Fruit fly (Drosophila melanogaster) whole organism, embryonic: ENCODE data around the gene CG43251.
A peak's percentile ranks its signal among the peaks of the same experiment; 100 is the strongest.

Source experiments
- Antp ChIP-seq: fragments of 200-800 bp; sonication (Bioruptor generic); optimal IDR thresholded peaks from 3 replicates; lab custom pipeline; 2016; ENCODE audit warnings: missing biosample characterization, missing genetic modification characterization
- Atf3 ChIP-seq: fragments of 200-800 bp; sonication (Bioruptor generic); optimal IDR thresholded peaks from 3 replicates; lab custom pipeline; 2016; ENCODE audit warnings: missing biosample characterization, missing genetic modification characterization
- CG10543 ChIP-seq: fragments of 200-800 bp; sonication (Bioruptor generic); optimal IDR thresholded peaks from 3 replicates; lab custom pipeline; 2017; ENCODE audit warnings: missing biosample characterization, mild to moderate bottlenecking, missing genetic modification characterization, moderate library complexity
- CG11398 ChIP-seq: fragments of 200-800 bp; sonication (Bioruptor generic); optimal IDR thresholded peaks from 2 replicates; lab custom pipeline; 2016; ENCODE audit warnings: missing biosample characterization, missing genetic modification characterization
- CG11723 ChIP-seq: fragments of 200-800 bp; sonication (Bioruptor generic); optimal IDR thresholded peaks from 2 replicates; lab custom pipeline; 2017; ENCODE audit warnings: missing biosample characterization, mild to moderate bottlenecking, missing genetic modification characterization
- CG13123 ChIP-seq: fragments of 200-800 bp; sonication (Bioruptor generic); optimal IDR thresholded peaks from 2 replicates; lab custom pipeline; 2016; ENCODE audit warnings: missing biosample characterization, missing genetic modification characterization
- CG13424 ChIP-seq: fragments of 200-800 bp; sonication (Bioruptor generic); optimal IDR thresholded peaks from 2 replicates; lab custom pipeline; 2019; ENCODE audit warnings: missing biosample characterization, mild to moderate bottlenecking, missing genetic modification characterization, moderate library complexity
- CG15514 ChIP-seq: fragments of 200-800 bp; sonication (Bioruptor generic); optimal IDR thresholded peaks from 3 replicates; lab custom pipeline; 2017; ENCODE audit warnings: missing biosample characterization, missing genetic modification characterization, mild to moderate bottlenecking, moderate library complexity, missing genetic modification reagents
- CG1603 ChIP-seq: fragments of 200-800 bp; sonication (Bioruptor generic); optimal IDR thresholded peaks from 2 replicates; lab custom pipeline; 2019; ENCODE audit warnings: missing biosample characterization, mild to moderate bottlenecking, missing genetic modification characterization, moderate library complexity
- CG17186 ChIP-seq: fragments of 200-800 bp; sonication (Bioruptor generic); optimal IDR thresholded peaks from 3 replicates; lab custom pipeline; 2017; ENCODE audit warnings: missing biosample characterization, missing genetic modification reagents, missing genetic modification characterization
- CG17328 ChIP-seq: fragments of 200-800 bp; sonication (Bioruptor generic); IDR thresholded peaks from 2 replicates; pipeline ENCODE4 v1.3.6; 2022; ENCODE audit warnings: missing biosample characterization, missing genetic modification characterization
- CG17612 ChIP-seq: fragments of 200-800 bp; sonication (Bioruptor generic); IDR thresholded peaks from 2 replicates; pipeline ENCODE4 v1.3.6; 2022; ENCODE audit warnings: missing biosample characterization, missing genetic modification characterization
- CG18764 ChIP-seq: fragments of 200-800 bp; sonication (Bioruptor generic); optimal IDR thresholded peaks from 3 replicates; lab custom pipeline; 2016; ENCODE audit warnings: missing biosample characterization, missing genetic modification characterization
- CG2120 ChIP-seq: fragments of 200-800 bp; sonication (Bioruptor generic); optimal IDR thresholded peaks from 3 replicates; lab custom pipeline; 2016; ENCODE audit warnings: missing biosample characterization, missing genetic modification characterization
- CG2678 ChIP-seq: fragments of 200-800 bp; sonication (Bioruptor generic); optimal IDR thresholded peaks from 3 replicates; lab custom pipeline; 2019; ENCODE audit warnings: missing biosample characterization, mild to moderate bottlenecking, missing genetic modification characterization, moderate library complexity
- CG2712 ChIP-seq: fragments of 200-800 bp; optimal IDR thresholded peaks from 3 replicates; lab custom pipeline; 2019; ENCODE audit warnings: missing biosample characterization, mild to moderate bottlenecking, missing genetic modification characterization, moderate library complexity
- CG30431 ChIP-seq: fragments of 200-800 bp; sonication (Bioruptor generic); optimal IDR thresholded peaks from 2 replicates; lab custom pipeline; 2017; ENCODE audit warnings: missing biosample characterization, missing genetic modification characterization
- CG33213 ChIP-seq: fragments of 200-800 bp; sonication (Bioruptor generic); optimal IDR thresholded peaks from 3 replicates; lab custom pipeline; 2016; ENCODE audit warnings: missing biosample characterization, missing genetic modification characterization
- CG4707 ChIP-seq: fragments of 200-800 bp; sonication (Bioruptor generic); optimal IDR thresholded peaks from 2 replicates; lab custom pipeline; 2018; ENCODE audit warnings: missing biosample characterization, mild to moderate bottlenecking, missing genetic modification characterization, moderate library complexity
- CG7745 ChIP-seq: fragments of 200-800 bp; sonication (Bioruptor generic); optimal IDR thresholded peaks from 2 replicates; lab custom pipeline; 2018; ENCODE audit warnings: missing biosample characterization, mild to moderate bottlenecking, missing genetic modification characterization, moderate library complexity
- CG9215 ChIP-seq: fragments of 200-800 bp; sonication (Bioruptor generic); IDR thresholded peaks from 2 replicates; pipeline ENCODE4 v1.3.6; 2022; ENCODE audit warnings: missing biosample characterization, missing genetic modification characterization
- CHES-1-like ChIP-seq: fragments of 200-800 bp; sonication (Bioruptor generic); optimal IDR thresholded peaks from 2 replicates; lab custom pipeline; 2016; ENCODE audit warnings: missing biosample characterization, missing genetic modification characterization
- Dad ChIP-seq: fragments of 200-800 bp; sonication (Bioruptor generic); optimal IDR thresholded peaks from 3 replicates; lab custom pipeline; 2016; ENCODE audit warnings: missing biosample characterization, missing genetic modification characterization
- Deaf1 ChIP-seq: fragments of 200-800 bp; optimal IDR thresholded peaks from 3 replicates; lab custom pipeline; 2019; ENCODE audit warnings: missing biosample characterization, mild to moderate bottlenecking, missing genetic modification characterization, moderate library complexity
- E2f2 ChIP-seq: fragments of 200-800 bp; sonication (Bioruptor generic); IDR thresholded peaks from 2 replicates; pipeline ENCODE4 v1.3.6; 2022; ENCODE audit warnings: missing biosample characterization, missing genetic modification characterization
- Kr ChIP-seq: fragments of 200-800 bp; sonication (Bioruptor generic); optimal IDR thresholded peaks from 2 replicates; lab custom pipeline; 2017; ENCODE audit warnings: missing biosample characterization, mild to moderate bottlenecking, missing genetic modification characterization
- Nf-YA ChIP-seq: fragments of 200-800 bp; sonication (Bioruptor generic); IDR thresholded peaks from 2 replicates; pipeline ENCODE4 v1.3.6; 2022; ENCODE audit warnings: missing biosample characterization, missing genetic modification characterization
- Ptx1 ChIP-seq: fragments of 200-800 bp; sonication (Bioruptor generic); IDR thresholded peaks from 2 replicates; pipeline ENCODE4 v1.3.6; 2022; ENCODE audit warnings: missing biosample characterization, missing genetic modification characterization
- Scr ChIP-seq: fragments of 200-800 bp; sonication (Bioruptor generic); IDR thresholded peaks from 2 replicates; pipeline ENCODE4 v1.3.6; 2022; ENCODE audit warnings: missing biosample characterization, missing genetic modification characterization; ENCODE audit not compliant: partially characterized antibody
- Trl ChIP-seq, 3 experiments: fragments of >200 bp in 2 of 3; fragments of 200-800 bp in 1 of 3; sonication (Bioruptor generic) in 1 of 3; optimal IDR thresholded peaks; 2 replicates in 1 of 3; 3 replicates in 2 of 3; lab custom pipeline; 2016 to 2017; ENCODE audit warnings: missing biosample characterization in 1 of 3, missing genetic modification characterization in 1 of 3
- aop ChIP-seq: fragments of 200-800 bp; sonication (Bioruptor generic); IDR thresholded peaks from 2 replicates; pipeline ENCODE4 v1.3.6; 2022; ENCODE audit warnings: missing biosample characterization, missing genetic modification characterization
- ci ChIP-seq: fragments of 200-800 bp; sonication (Bioruptor generic); IDR thresholded peaks from 3 replicates; pipeline ENCODE4 v1.3.6; 2022; ENCODE audit warnings: missing biosample characterization, missing genetic modification characterization
- corto ChIP-seq: fragments of 200-800 bp; sonication (Bioruptor generic); optimal IDR thresholded peaks from 2 replicates; lab custom pipeline; 2016; ENCODE audit warnings: missing biosample characterization, mild to moderate bottlenecking, missing genetic modification characterization, moderate library complexity
- crc ChIP-seq: fragments of 200-800 bp; sonication (Bioruptor generic); optimal IDR thresholded peaks from 2 replicates; lab custom pipeline; 2016; ENCODE audit warnings: missing biosample characterization, missing genetic modification characterization
- da ChIP-seq: fragments of 200-800 bp; sonication (Bioruptor generic); optimal IDR thresholded peaks from 2 replicates; lab custom pipeline; 2016; ENCODE audit warnings: missing biosample characterization, missing genetic modification characterization
- dimm ChIP-seq: fragments of 200-800 bp; sonication (Bioruptor generic); IDR thresholded peaks from 2 replicates; pipeline ENCODE4 v1.3.6; 2022; ENCODE audit warnings: missing biosample characterization, missing genetic modification characterization
- eve ChIP-seq, 2 experiments: fragments of >200 bp; optimal IDR thresholded peaks; 2 replicates each; lab custom pipeline; 2017; ENCODE audit warnings: missing biosample characterization in 2 of 2, missing genetic modification characterization in 2 of 2
- gro ChIP-seq: fragments of 200-800 bp; sonication (Bioruptor generic); optimal IDR thresholded peaks from 2 replicates; lab custom pipeline; 2016; ENCODE audit warnings: missing biosample characterization, missing genetic modification characterization
- inv ChIP-seq: fragments of 200-800 bp; sonication (Bioruptor generic); IDR thresholded peaks from 2 replicates; pipeline ENCODE4 v1.3.6; 2022; ENCODE audit warnings: missing biosample characterization, missing genetic modification characterization; ENCODE audit not compliant: partially characterized antibody
- jumu ChIP-seq: fragments of 200-800 bp; sonication (Bioruptor generic); optimal IDR thresholded peaks from 3 replicates; lab custom pipeline; 2016; ENCODE audit warnings: missing biosample characterization, missing genetic modification characterization
- nmo ChIP-seq: fragments of 200-800 bp; sonication (Bioruptor generic); optimal IDR thresholded peaks from 2 replicates; lab custom pipeline; 2018; ENCODE audit warnings: missing biosample characterization, mild to moderate bottlenecking, missing genetic modification characterization, moderate library complexity
- p53 ChIP-seq: fragments of 200-800 bp; sonication (Bioruptor generic); optimal IDR thresholded peaks from 2 replicates; lab custom pipeline; 2016; ENCODE audit warnings: missing biosample characterization, missing genetic modification characterization
- pros ChIP-seq: fragments of 200-800 bp; sonication (Bioruptor generic); optimal IDR thresholded peaks from 3 replicates; lab custom pipeline; 2019; ENCODE audit warnings: missing biosample characterization, mild to moderate bottlenecking, missing genetic modification characterization, moderate library complexity
- shn ChIP-seq: fragments of 200-800 bp; sonication (Bioruptor generic); optimal IDR thresholded peaks from 3 replicates; lab custom pipeline; 2016; ENCODE audit warnings: missing biosample characterization, missing genetic modification characterization
- sim ChIP-seq: fragments of 200-800 bp; sonication (Bioruptor generic); IDR thresholded peaks from 2 replicates; pipeline ENCODE4 v1.3.6; 2022; ENCODE audit warnings: missing biosample characterization, missing genetic modification characterization
- slbo ChIP-seq: fragments of 200-800 bp; sonication (Bioruptor generic); IDR thresholded peaks from 2 replicates; pipeline ENCODE4 v1.3.6; 2022; ENCODE audit warnings: missing biosample characterization, missing genetic modification characterization
- so ChIP-seq: fragments of 200-800 bp; sonication (Bioruptor generic); IDR thresholded peaks from 3 replicates; pipeline ENCODE4 v1.3.6; 2022; ENCODE audit warnings: missing biosample characterization, missing genetic modification characterization
- tgo ChIP-seq: fragments of 200-800 bp; sonication (Bioruptor generic); IDR thresholded peaks from 3 replicates; pipeline ENCODE4 v1.3.6; 2022; ENCODE audit warnings: missing biosample characterization, missing genetic modification characterization
- tna ChIP-seq: fragments of 200-800 bp; sonication (Bioruptor generic); IDR thresholded peaks from 2 replicates; pipeline ENCODE4 v1.3.6; 2022; ENCODE audit warnings: missing biosample characterization, missing genetic modification characterization; ENCODE audit not compliant: partially characterized antibody

CG43251 gene

DNA sequence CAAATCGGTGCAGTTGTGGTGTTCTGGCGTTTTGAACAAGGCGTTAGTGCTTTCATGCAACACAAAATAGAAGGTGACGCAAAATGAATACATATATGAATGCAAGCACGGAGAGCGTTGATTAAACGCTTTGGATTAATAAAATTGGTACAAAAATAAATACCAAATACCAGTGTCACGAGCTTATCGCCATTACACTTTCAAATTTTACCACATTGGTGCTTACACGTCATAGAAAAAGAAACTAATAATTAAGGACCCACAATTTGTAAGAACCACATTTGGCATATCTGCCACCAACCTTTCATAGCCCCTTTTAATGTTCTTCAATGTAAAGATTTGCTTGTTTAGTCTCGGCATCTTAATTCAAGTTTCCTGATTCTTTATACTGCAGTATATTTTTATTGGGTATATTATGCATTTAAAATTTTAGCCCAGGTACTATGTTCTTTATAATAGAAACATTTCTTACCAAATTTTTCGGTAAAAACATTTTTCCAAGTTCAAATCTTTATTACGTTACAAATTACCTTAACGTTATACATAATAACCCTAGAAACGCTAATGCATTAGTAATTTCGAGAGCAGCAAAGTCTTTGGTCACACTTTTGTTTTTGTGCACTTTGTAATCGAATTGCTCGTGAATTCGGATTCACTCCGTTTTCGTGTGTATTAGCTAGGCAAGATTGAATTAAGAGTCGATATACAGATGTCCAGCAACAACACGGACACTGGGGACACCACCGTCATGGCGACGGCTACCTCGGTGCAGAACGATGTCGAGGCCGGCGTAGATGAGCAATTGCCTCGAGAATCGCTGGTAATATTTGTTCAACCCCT, 19.8 kb downstream of the CG43251 start, which contains the start of the genes Pex16 and Pex14 (continued):
- TF ChIP-seq crc, result peak; percentile 46
- TF ChIP-seq nmo (GFP tag; lab: Kevin White, UChicago), result peak; percentile 69
- TF ChIP-seq Scr (GFP tag; lab: Robert Waterston, UW), result no peak
- TF ChIP-seq CG1603 (tag; lab: Kevin White, UChicago), result peak; percentile 66
- no peak for TF ChIP-seq CG17612 (GFP tag; lab: Robert Waterston, UW)
- TF ChIP-seq CHES-1-like (GFP tag; lab: Kevin White, UChicago), result peak; percentile 60
- no peak for TF ChIP-seq tna (GFP tag; lab: Robert Waterston, UW)
- TF ChIP-seq CG11398, result peak; percentile 38
- TF ChIP-seq CG13424 (tag; lab: Kevin White, UChicago), result peak; percentile 70
- TF ChIP-seq CG17186 (GFP tag; lab: Kevin White, UChicago), result peak; percentile 36
- peak; percentile 76 for TF ChIP-seq shn (GFP tag; lab: Kevin White, UChicago)
- TF ChIP-seq corto (GFP tag; lab: Kevin White, UChicago), result no peak
- no peak for TF ChIP-seq Nf-YA
- peak; percentile 81 for TF ChIP-seq Antp (GFP tag; lab: Kevin White, UChicago)
- no peak for TF ChIP-seq eve (GFP tag; optimal IDR thresholded peaks at IDR 0.05; lab: Kevin White, UChicago)
- TF ChIP-seq CG7745, result no peak
- TF ChIP-seq CG13123 (GFP tag; lab: Kevin White, UChicago), result peak; percentile 37
- TF ChIP-seq CG9215 (GFP tag; lab: Robert Waterston, UW), result peak; percentile 82
- TF ChIP-seq ci, result peak; percentile 70
- peak; percentile 49 for TF ChIP-seq CG15514
- TF ChIP-seq inv, result no peak
- no peak for TF ChIP-seq pros
- TF ChIP-seq Trl (optimal IDR thresholded peaks at IDR 0.05; lab: Kevin White, UChicago), result no peak
- peak; percentile 78 for TF ChIP-seq Trl (GFP tag; optimal IDR thresholded peaks at IDR 0.05; lab: Kevin White, UChicago)
- peak; percentile 85 for TF ChIP-seq CG2120 (GFP tag; lab: Kevin White, UChicago)
- peak; percentile 2 for TF ChIP-seq CG4707 (GFP tag; lab: Kevin White, UChicago)
- TF ChIP-seq CG11723, result peak; percentile 30
- peak; percentile 71 for TF ChIP-seq p53 (GFP tag; lab: Kevin White, UChicago)
- TF ChIP-seq Dad (GFP tag; lab: Kevin White, UChicago), result peak; percentile 65
- TF ChIP-seq Ptx1 (GFP tag; lab: Robert Waterston, UW), result peak; percentile 78
- TF ChIP-seq CG17328 (GFP tag; lab: Robert Waterston, UW), result peak; percentile 72
- TF ChIP-seq sim (GFP tag; lab: Robert Waterston, UW), result no peak
- peak; percentile 70 for TF ChIP-seq CG2678 (tag; lab: Kevin White, UChicago)
- TF ChIP-seq Deaf1 (tag; lab: Kevin White, UChicago), result no peak
- peak; percentile 75 for TF ChIP-seq Atf3 (GFP tag; lab: Kevin White, UChicago)
- 0 out of 2 replicates have a peak, but pooled peaks have one; percentile 36 for TF ChIP-seq dimm
- TF ChIP-seq aop, result no peak
- TF ChIP-seq slbo (GFP tag; lab: Robert Waterston, UW), result peak; percentile 88
- peak; percentile 68 for TF ChIP-seq CG2712 (tag; lab: Kevin White, UChicago)
- TF ChIP-seq tgo (GFP tag; lab: Robert Waterston, UW), result peak; percentile 73
- TF ChIP-seq CG30431 (GFP tag; lab: Kevin White, UChicago), result peak; percentile 71
- no peak for TF ChIP-seq Kr (GFP tag; lab: Kevin White, UChicago)
- peak; percentile 51 for TF ChIP-seq gro (GFP tag; lab: Kevin White, UChicago)
- TF ChIP-seq E2f2 (GFP tag; lab: Robert Waterston, UW), result peak; percentile 41
- TF ChIP-seq so (GFP tag; lab: Robert Waterston, UW), result peak; percentile 66; the same call in 1 of the 3 replicates
- peak; percentile 41 for TF ChIP-seq CG18764 (GFP tag; lab: Kevin White, UChicago)
- peak; percentile 56 for TF ChIP-seq CG33213 (GFP tag; lab: Kevin White, UChicago)
- TF ChIP-seq jumu (GFP tag; lab: Kevin White, UChicago), result peak; percentile 69
- TF ChIP-seq da (GFP tag; lab: Kevin White, UChicago), result peak; percentile 42
- peak; percentile 65 for TF ChIP-seq CG10543 (GFP tag; lab: Kevin White, UChicago)
